Worm (Caenorhabditis elegans) whole organism, L1 larva: ENCODE measurements around the gene dmd-10.

Source experiments
- ama-1 ChIP-seq: fragments of 150-350 bp; optimal IDR thresholded peaks from 2 replicates; lab custom pipeline; 2014
- ceh-82 ChIP-seq, 3 experiments: fragments of 150-350 bp in 1 of 3; sonication (generic microtip) in 2 of 3; optimal IDR thresholded peaks; 2 replicates each; lab custom pipeline; 2014 to 2017; ENCODE audit warnings: missing biosample characterization in 3 of 3, missing genetic modification characterization in 3 of 3
- ces-1 ChIP-seq: fragments of 150-350 bp; optimal IDR thresholded peaks from 2 replicates; lab custom pipeline; 2014; ENCODE audit warnings: missing biosample characterization, missing genetic modification reagents, missing genetic modification characterization
- snpc-4 ChIP-seq: fragments of 150-350 bp; optimal IDR thresholded peaks from 2 replicates; lab custom pipeline; 2014; ENCODE audit warnings: missing biosample characterization, missing genetic modification characterization

DNA sequence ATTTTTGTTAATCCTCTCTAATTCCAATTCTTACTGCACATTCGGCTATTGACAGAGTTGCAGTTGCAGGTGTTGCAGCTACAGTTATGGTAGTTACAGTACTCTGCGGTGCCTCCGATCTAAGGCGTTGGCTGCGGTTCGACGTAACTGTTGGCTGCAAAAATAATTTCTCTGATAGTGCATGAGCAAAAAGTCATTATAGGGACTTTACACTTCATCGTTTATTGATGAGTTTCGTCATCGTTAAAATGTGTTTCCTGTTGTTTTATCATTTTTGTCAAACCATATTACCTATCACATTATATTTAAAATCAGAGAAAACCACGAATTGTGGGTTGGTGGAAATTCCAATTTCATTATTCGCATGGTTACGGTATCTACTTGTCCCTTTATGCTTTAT is 38.2 kb upstream of the dmd-10 start:
- TF ChIP-seq ces-1 (GFP tag; lab: Kevin White, UChicago) (no peak), ama-1 (lab: Kevin White, UChicago) (no peak), ceh-82 (tag; optimal IDR thresholded peaks at IDR 0.05; lab: Kevin White, UChicago) (no peak), snpc-4 (tag; lab: Kevin White, UChicago) (no peak)
